Worm (Caenorhabditis elegans) whole organism, early embryonic: Measurements from ENCODE around the gene Y102F5A.1.

Experiments used
- B0310.2 ChIP-seq: sonication (generic microtip); optimal IDR thresholded peaks from 2 replicates; lab custom pipeline; 2016; ENCODE audit warnings: mild to moderate bottlenecking, missing genetic modification characterization, missing compliant biosample characterization
- F13C5.2 ChIP-seq: sonication (generic microtip); optimal IDR thresholded peaks from 2 replicates; lab custom pipeline; 2017; ENCODE audit warnings: mild to moderate bottlenecking, missing genetic modification characterization, inconsistent platforms, missing compliant biosample characterization
- aly-1 ChIP-seq: sonication (generic microtip); optimal IDR thresholded peaks from 2 replicates; lab custom pipeline; 2016; ENCODE audit warnings: missing genetic modification characterization, missing compliant biosample characterization
- ama-1 ChIP-seq: fragments of 150-350 bp; optimal IDR thresholded peaks from 2 replicates; lab custom pipeline; 2014
- ceh-13 ChIP-seq: fragments of 200-800 bp; sonication (Bioruptor generic); optimal IDR thresholded peaks from 2 replicates; lab custom pipeline; 2018; ENCODE audit warnings: mild to moderate bottlenecking, missing genetic modification characterization, missing compliant biosample characterization
- ceh-36 ChIP-seq: sonication (generic microtip); optimal IDR thresholded peaks from 2 replicates; lab custom pipeline; 2016; ENCODE audit warnings: missing genetic modification characterization, inconsistent platforms, missing compliant biosample characterization
- ets-7 ChIP-seq: sonication (generic microtip); optimal IDR thresholded peaks from 2 replicates; lab custom pipeline; 2016; ENCODE audit warnings: missing genotype, missing genetic modification characterization, missing compliant biosample characterization
- flt-1 ChIP-seq: fragments of 200-800 bp; sonication (Bioruptor generic); IDR thresholded peaks from 2 replicates; pipeline ENCODE4 v1.3.6; 2022; ENCODE audit warnings: missing genetic modification characterization, missing compliant biosample characterization
- hmbx-1 ChIP-seq: sonication (generic microtip); optimal IDR thresholded peaks from 2 replicates; lab custom pipeline; 2016; ENCODE audit warnings: mild to moderate bottlenecking, missing genetic modification characterization, missing compliant biosample characterization
- hmg-4 ChIP-seq: fragments of 200-800 bp; sonication (Bioruptor generic); optimal IDR thresholded peaks from 2 replicates; lab custom pipeline; 2018; ENCODE audit warnings: mild to moderate bottlenecking, missing genetic modification characterization, missing compliant biosample characterization
- hnd-1 ChIP-seq: sonication (generic microtip); optimal IDR thresholded peaks from 2 replicates; lab custom pipeline; 2016; ENCODE audit warnings: missing genetic modification characterization, missing compliant biosample characterization
- pes-1 ChIP-seq: fragments of 200-800 bp; sonication (Bioruptor generic); IDR thresholded peaks from 2 replicates; pipeline ENCODE4 v1.3.6; 2022; ENCODE audit warnings: missing genetic modification reagents, missing genetic modification characterization, missing compliant biosample characterization
- scrt-1 ChIP-seq: fragments of 200-800 bp; sonication (Bioruptor generic); IDR thresholded peaks from 2 replicates; pipeline ENCODE4 v1.3.6; 2022; ENCODE audit warnings: missing genetic modification characterization, missing compliant biosample characterization
- sea-1 ChIP-seq: fragments of 200-800 bp; sonication (Bioruptor generic); conservative IDR thresholded peaks from 2 replicates; pipeline ENCODE4 v1.3.6; 2022; ENCODE audit warnings: missing genetic modification characterization, missing compliant biosample characterization
- tbx-11 ChIP-seq: fragments of 200-800 bp; sonication (Bioruptor generic); IDR thresholded peaks from 2 replicates; pipeline ENCODE4 v1.3.6; 2022; ENCODE audit warnings: missing genetic modification characterization, missing compliant biosample characterization
- tbx-37 ChIP-seq: fragments of 200-800 bp; sonication (Bioruptor generic); conservative IDR thresholded peaks from 2 replicates; pipeline ENCODE4 v1.3.6; 2022; ENCODE audit warnings: missing genetic modification reagents, missing genetic modification characterization, missing compliant biosample characterization
- tra-4 ChIP-seq: sonication (generic microtip); optimal IDR thresholded peaks from 2 replicates; lab custom pipeline; 2017; ENCODE audit warnings: missing genetic modification characterization, missing compliant biosample characterization

Gene Y102F5A.1

DNA sequence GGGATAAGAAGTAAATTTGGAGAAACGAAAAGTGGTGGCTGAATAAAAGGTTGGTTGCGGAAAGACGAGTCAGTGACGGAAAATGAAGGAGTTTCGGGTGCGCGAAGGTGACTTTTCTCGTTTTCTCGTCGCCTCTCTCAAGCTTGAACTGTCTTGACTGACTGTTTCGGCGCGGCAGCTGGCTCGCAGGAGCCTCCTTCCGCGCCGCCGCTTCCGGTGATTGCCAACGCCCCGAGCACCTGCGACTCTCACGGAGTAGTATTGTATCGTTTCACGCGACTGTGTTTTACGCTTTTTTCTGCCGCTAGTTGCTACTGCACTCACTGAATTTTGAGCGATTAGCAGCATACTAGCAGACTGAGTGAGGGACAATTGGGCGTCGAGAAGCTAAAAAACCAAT is 30.5 kb upstream of the Y102F5A.1 start, which contains the start of gene C34E11.2:
C34E11.2 (minus strand) TSS at position 84 of the 400 bp plus-strand sequence.
- TF ChIP-seq tbx-37 (GFP tag; lab: Robert Waterston, UW) = no peak
- no peak for TF ChIP-seq aly-1 (tag; lab: Kevin White, UChicago)
- no peak for TF ChIP-seq ama-1 (lab: Kevin White, UChicago)
- no peak for TF ChIP-seq tbx-11 (GFP tag; lab: Robert Waterston, UW)
- no peak for TF ChIP-seq scrt-1 (GFP tag; lab: Robert Waterston, UW)
- no peak for TF ChIP-seq ceh-36
- TF ChIP-seq F13C5.2 (tag; lab: Kevin White, UChicago) = no peak
- TF ChIP-seq tra-4 (tag; lab: Kevin White, UChicago) = no peak
- no peak for TF ChIP-seq flt-1 (GFP tag; lab: Robert Waterston, UW)
- TF ChIP-seq pes-1 (GFP tag; lab: Robert Waterston, UW) = no peak
- no peak for TF ChIP-seq B0310.2 (tag; lab: Kevin White, UChicago)
- TF ChIP-seq hmbx-1 = no peak
- no peak for TF ChIP-seq sea-1 (GFP tag; lab: Robert Waterston, UW)
- TF ChIP-seq ceh-13 (GFP tag; lab: Kevin White, UChicago) = no peak
- no peak for TF ChIP-seq hnd-1 (tag; lab: Kevin White, UChicago)

DNA sequence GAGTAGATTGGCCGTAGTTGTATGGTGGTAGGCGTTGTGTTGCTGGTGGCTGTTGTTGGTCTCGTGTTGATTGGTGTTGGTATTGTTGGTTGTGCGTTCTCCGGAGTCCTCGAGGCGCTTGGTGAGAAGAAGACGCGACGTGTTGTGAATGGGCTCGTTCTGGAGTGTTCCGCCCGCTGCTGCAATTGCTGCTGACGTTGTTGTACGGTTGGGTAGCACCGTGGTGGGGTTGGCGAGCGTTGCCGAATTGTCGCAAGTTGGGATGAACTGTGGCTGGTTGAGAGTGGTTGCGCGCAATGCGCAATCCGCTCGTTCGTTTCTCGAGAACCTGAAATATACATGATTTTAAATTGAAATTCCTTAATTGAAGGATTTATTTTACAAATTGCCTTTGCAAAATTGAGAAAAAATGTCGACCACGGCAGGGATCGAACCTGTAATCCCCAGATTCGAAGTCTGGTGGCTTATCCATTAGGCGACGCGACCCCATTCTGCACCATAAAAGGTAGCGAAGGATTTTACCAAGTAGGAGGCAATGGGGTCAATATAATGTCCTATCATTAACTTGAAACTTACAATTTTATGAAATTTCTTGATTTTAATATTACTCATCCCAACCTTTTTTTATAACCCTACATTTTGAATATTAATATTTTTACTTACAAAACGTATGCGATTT is 22.2 kb upstream of the Y102F5A.1 start:
- no peak for TF ChIP-seq ama-1 (lab: Kevin White, UChicago)
- TF ChIP-seq hmbx-1 = no peak
- TF ChIP-seq ceh-13 (GFP tag; lab: Kevin White, UChicago) = no peak
- TF ChIP-seq F13C5.2 (tag; lab: Kevin White, UChicago) = no peak
- TF ChIP-seq scrt-1 (GFP tag; lab: Robert Waterston, UW) = no peak
- no peak for TF ChIP-seq tbx-37 (GFP tag; lab: Robert Waterston, UW)
- no peak for TF ChIP-seq pes-1 (GFP tag; lab: Robert Waterston, UW)
- no peak for TF ChIP-seq sea-1 (GFP tag; lab: Robert Waterston, UW)
- TF ChIP-seq hnd-1 (tag; lab: Kevin White, UChicago) = no peak
- no peak for TF ChIP-seq ets-7 (tag; lab: Kevin White, UChicago)
- no peak for TF ChIP-seq tra-4 (tag; lab: Kevin White, UChicago)
- no peak for TF ChIP-seq B0310.2 (tag; lab: Kevin White, UChicago)
- no peak for TF ChIP-seq ceh-36
- no peak for TF ChIP-seq aly-1 (tag; lab: Kevin White, UChicago)

DNA sequence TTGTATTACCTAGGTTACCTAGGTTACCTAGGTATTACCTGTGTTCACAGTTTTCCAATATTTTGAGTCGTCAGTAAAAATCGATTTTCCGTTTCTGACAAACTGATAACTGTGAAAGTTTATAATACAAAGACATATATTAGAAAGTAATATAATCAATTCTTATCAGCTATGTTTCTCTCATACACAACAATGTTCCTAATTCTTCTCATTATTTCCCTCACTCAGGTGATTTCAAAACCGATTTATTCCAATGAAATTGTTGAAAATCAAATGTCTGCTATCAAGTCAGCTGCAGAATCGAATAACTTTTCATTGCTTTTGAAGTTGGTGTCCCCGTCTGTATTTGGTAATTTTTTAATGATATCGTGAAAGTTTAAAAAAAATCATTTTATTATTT is 19.9 kb upstream of the Y102F5A.1 start, which contains the start of gene C34E11.4:
C34E11.4 (plus strand) TSS at position 154 of the 400 bp plus-strand sequence.
- no peak for TF ChIP-seq ets-7 (tag; lab: Kevin White, UChicago)
- TF ChIP-seq ceh-13 (GFP tag; lab: Kevin White, UChicago) = no peak
- TF ChIP-seq aly-1 (tag; lab: Kevin White, UChicago) = no peak
- no peak for TF ChIP-seq hnd-1 (tag; lab: Kevin White, UChicago)
- no peak for TF ChIP-seq ama-1 (lab: Kevin White, UChicago)
- no peak for TF ChIP-seq hmbx-1
- no peak for TF ChIP-seq B0310.2 (tag; lab: Kevin White, UChicago)
- TF ChIP-seq flt-1 (GFP tag; lab: Robert Waterston, UW) = no peak

DNA sequence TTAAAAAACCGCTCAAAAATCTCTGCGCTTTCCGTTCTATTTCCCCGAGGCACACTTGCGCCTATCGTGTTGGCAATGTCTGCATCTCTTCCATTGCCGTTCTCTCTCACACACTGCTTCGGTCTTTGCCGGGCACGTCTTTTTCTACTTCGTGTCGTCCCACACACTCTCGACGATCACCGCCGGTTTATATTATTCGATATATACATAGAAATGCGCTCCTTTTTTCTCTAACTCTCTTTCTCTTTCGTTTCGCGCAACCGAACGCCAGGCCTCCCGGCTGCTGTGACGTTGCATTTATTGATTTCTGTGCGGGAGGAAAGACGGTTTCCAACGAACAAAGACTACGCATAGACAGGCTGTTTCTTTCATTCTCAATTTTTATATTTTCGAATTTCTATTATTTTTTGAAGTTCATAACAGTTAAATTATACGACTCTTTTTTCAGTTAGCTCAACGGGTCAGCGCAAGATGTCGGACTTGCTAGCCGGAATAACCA is 14.0 kb upstream of the Y102F5A.1 start, which contains the start of gene rsd-3:
rsd-3 (plus strand) TSS at position 449 of the 499 bp plus-strand sequence.
- no peak for TF ChIP-seq scrt-1 (GFP tag; lab: Robert Waterston, UW)
- no peak for TF ChIP-seq hmbx-1
- peak; percentile 14 for TF ChIP-seq F13C5.2 (tag; lab: Kevin White, UChicago)
- TF ChIP-seq hmg-4 = peak; percentile 77
- peak; percentile 5; the same call in 1 of the 2 replicates for TF ChIP-seq flt-1 (GFP tag; lab: Robert Waterston, UW)
- 0 out of 2 replicates have a peak, but pooled peaks have one; percentile 15 for TF ChIP-seq pes-1 (GFP tag; lab: Robert Waterston, UW)

DNA sequence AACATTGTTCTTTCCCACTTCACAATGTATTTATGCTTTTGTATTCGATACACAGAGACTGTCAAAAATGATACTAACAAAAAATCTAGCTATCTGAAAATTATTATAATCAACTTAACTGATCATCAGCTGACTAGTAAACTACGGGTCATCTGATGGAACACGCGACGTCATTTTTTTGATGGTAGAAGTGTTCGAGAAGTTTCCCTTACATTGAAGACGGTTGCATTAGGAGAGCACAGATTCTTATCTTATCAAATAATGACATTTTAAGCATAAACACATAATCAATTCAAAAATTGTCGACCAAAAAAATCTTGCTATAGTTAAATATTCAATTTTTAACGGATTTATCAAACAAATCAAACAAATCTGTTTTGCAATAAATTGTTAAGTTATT is 8.6 kb upstream of the Y102F5A.1 start:
- TF ChIP-seq tbx-11 (GFP tag; lab: Robert Waterston, UW) = no peak

DNA sequence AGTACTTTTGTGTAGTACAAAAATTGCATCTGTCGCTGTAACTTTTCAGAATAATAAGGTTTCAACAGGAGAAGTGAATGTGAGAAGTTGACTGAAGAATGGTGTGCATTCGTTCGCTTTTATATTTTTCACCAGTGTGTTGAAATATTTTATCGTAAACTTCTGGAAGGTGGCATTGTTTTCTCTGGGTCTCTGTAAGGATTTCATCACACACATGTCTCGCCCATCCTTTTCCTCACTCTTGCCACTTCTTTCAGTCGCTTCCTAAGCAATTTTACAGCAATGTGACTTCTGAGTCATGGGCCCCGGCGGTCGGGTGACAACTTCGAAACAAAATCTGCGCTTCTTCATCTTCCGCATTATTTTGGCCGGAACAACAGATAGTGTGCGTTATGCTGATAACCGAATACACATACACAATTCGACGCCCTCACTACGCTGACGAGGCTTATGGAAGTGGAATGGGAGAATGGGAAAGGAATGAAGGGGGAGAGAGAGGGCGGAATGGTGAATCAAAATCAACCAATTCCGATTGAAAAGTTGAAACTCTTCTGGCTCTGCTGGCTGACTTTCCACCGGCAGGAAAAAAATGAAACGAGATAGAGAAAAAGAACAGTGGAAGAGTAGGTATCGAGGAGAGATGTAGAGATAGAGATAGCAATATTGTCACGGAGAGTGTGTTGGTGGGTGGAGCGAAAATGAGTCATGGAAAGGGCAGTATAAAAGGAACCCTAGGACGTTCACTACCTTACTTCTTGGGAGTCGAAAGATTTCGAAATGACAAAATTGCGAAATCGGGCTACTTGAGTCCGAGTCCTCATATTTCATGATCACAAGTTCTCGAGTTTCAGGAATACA is 7.5 kb upstream of the Y102F5A.1 start:
- no peak for TF ChIP-seq ama-1 (lab: Kevin White, UChicago)
- no peak for TF ChIP-seq tbx-11 (GFP tag; lab: Robert Waterston, UW)
- TF ChIP-seq ets-7 (tag; lab: Kevin White, UChicago) = no peak
- TF ChIP-seq ceh-36 = no peak
- no peak for TF ChIP-seq hmbx-1
- no peak for TF ChIP-seq tra-4 (tag; lab: Kevin White, UChicago)
- TF ChIP-seq pes-1 (GFP tag; lab: Robert Waterston, UW) = no peak
- no peak for TF ChIP-seq tbx-37 (GFP tag; lab: Robert Waterston, UW)
- no peak for TF ChIP-seq B0310.2 (tag; lab: Kevin White, UChicago)
- no peak for TF ChIP-seq ceh-13 (GFP tag; lab: Kevin White, UChicago)
- no peak for TF ChIP-seq hmg-4
- no peak for TF ChIP-seq F13C5.2 (tag; lab: Kevin White, UChicago)
- no peak for TF ChIP-seq flt-1 (GFP tag; lab: Robert Waterston, UW)
- TF ChIP-seq hnd-1 (tag; lab: Kevin White, UChicago) = no peak

DNA sequence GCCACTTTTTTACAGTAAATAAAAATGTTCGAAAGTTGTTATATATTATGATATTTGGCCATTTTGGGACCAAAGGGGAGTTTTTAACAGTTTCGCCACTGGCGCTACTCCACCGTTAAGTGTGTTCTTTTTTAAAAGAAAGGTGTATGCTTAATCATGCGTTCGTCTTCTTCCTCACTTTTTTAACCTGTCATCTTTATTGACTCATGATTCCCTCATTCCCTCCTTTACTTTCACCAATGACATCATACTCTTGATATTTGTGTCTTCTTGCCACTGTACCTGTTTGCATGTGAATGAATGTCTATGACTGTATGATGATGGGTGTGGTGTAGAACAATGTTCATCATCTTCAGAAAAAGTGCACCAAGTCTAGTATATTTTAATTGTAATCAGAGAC is 6.5 kb upstream of the Y102F5A.1 start:
- TF ChIP-seq hmbx-1 = no peak
- no peak for TF ChIP-seq ceh-13 (GFP tag; lab: Kevin White, UChicago)
- TF ChIP-seq F13C5.2 (tag; lab: Kevin White, UChicago) = no peak
